Fruit fly (Drosophila melanogaster) whole organism, prepupa: Measurements from ENCODE around the gene CG14088.

Experiments
- CG1621 ChIP-seq: fragments of 200-800 bp; sonication (Bioruptor generic); optimal IDR thresholded peaks from 3 replicates; lab custom pipeline; 2018; ENCODE audit warnings: missing biosample characterization, mild to moderate bottlenecking, missing genetic modification characterization
- Sox102F ChIP-seq: fragments of 200-800 bp; sonication (Bioruptor generic); optimal IDR thresholded peaks from 2 replicates; lab custom pipeline; 2016; ENCODE audit warnings: missing biosample characterization, mild to moderate bottlenecking, missing genetic modification characterization

- TF ChIP-seq Sox102F (GFP tag; lab: Kevin White, UChicago) (no peak), CG1621 (tag; lab: Kevin White, UChicago) (no peak)
These were observed 42.0 kb downstream of the CG14088 start for dm6 chr3L:19228371-19228817.
